Fruit fly (Drosophila melanogaster): ENCODE measurements around the gene cyc.

The cyc gene

DNA sequence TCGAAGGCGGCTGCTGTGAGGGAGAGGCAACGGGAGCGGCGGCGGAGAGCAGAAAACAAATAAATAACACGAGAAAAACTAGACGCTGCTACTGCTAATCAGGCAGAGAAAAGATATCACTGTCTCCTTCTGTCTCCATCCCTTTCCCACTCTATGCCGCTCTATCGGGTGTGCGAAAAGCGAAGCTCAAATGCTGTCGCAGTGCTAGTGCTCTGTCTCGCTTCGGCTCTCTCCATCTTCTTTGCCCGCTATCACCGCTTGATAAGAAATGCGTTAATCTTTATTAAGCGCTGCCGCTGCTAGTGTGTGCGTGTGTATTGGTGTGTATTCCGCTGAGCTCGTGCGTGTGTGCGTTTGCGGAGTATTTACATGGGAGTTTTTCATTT, 24.1 kb downstream of the cyc start (continued):
- TF ChIP-seq CG32772 (GFP tag; IDR thresholded peaks at IDR 0.05) (no peak), CG15601 (tag; optimal IDR thresholded peaks at IDR 0.05) (no peak), Hr51 (GFP tag; optimal IDR thresholded peaks at IDR 0.05) (no peak), Dll (GFP tag; IDR thresholded peaks at IDR 0.05; ENCODE audit: partially characterized antibody) (peak; percentile 50; the same call in 2 of the 4 replicates), HLH4C (GFP tag; IDR thresholded peaks at IDR 0.05; ENCODE audit: partially characterized antibody) (no peak), CG14965 (GFP tag; optimal IDR thresholded peaks at IDR 0.05; ENCODE audit: borderline replicate concordance) (no peak), run (tag; optimal IDR thresholded peaks at IDR 0.05) (no peak), CG6689 (GFP tag; IDR thresholded peaks at IDR 0.05) (0 out of 2 replicates have a peak, but pooled peaks have one; percentile 4), ab (GFP tag; optimal IDR thresholded peaks at IDR 0.05) (no peak), CG7963 (GFP tag; IDR thresholded peaks at IDR 0.05; ENCODE audit: partially characterized antibody) (no peak), peb (GFP tag; IDR thresholded peaks at IDR 0.05) (peak; percentile 30; the same call in 1 of the 2 replicates), CG8281 (tag; optimal IDR thresholded peaks at IDR 0.05) (no peak), nau (GFP tag; optimal IDR thresholded peaks at IDR 0.05) (peak; percentile 18), CG14667 (GFP tag; IDR thresholded peaks at IDR 0.05) (no peak), Sox100B (GFP tag; optimal IDR thresholded peaks at IDR 0.05) (no peak), CG7987 (GFP tag; optimal IDR thresholded peaks at IDR 0.05) (peak; percentile 17), MESR4 (GFP tag; optimal IDR thresholded peaks at IDR 0.05) (no peak), CG3995 (GFP tag; optimal IDR thresholded peaks at IDR 0.05) (no peak), Sox102F (GFP tag; optimal IDR thresholded peaks at IDR 0.05) (no peak), zen (tag; optimal IDR thresholded peaks at IDR 0.05) (peak; percentile 26), gce (GFP tag; IDR thresholded peaks at IDR 0.05) (no peak), CG14860 (GFP tag; IDR thresholded peaks at IDR 0.05; ENCODE audit: partially characterized antibody) (no peak), Asciz (GFP tag; optimal IDR thresholded peaks at IDR 0.05) (no peak), CG30403 (GFP tag; optimal IDR thresholded peaks at IDR 0.05) (no peak), CG11456 (GFP tag; IDR thresholded peaks at IDR 0.05) (no peak), Dek (tag; optimal IDR thresholded peaks at IDR 0.05) (no peak), nmo (GFP tag; optimal IDR thresholded peaks at IDR 0.05) (no peak), Jarid2 (GFP tag; optimal IDR thresholded peaks at IDR 0.05) (no peak), cato (GFP tag; optimal IDR thresholded peaks at IDR 0.05; ENCODE audit: borderline replicate concordance) (no peak), croc (GFP tag; conservative IDR thresholded peaks at IDR 0.05) (no peak), Six4 (GFP tag; optimal IDR thresholded peaks at IDR 0.05) (no peak), CG18619 (GFP tag; optimal IDR thresholded peaks at IDR 0.05) (no peak), D19A (tag; optimal IDR thresholded peaks at IDR 0.05) (no peak), PHDP (tag; optimal IDR thresholded peaks at IDR 0.05) (no peak), NFAT (GFP tag; IDR thresholded peaks at IDR 0.05) (no peak), CG5180 (GFP tag; optimal IDR thresholded peaks at IDR 0.05) (peak; percentile 32), her (GFP tag; optimal IDR thresholded peaks at IDR 0.05) (peak; percentile 2), z (GFP tag; IDR thresholded peaks at IDR 0.05) (no peak), CG1024 (GFP tag; IDR thresholded peaks at IDR 0.05) (no peak), bab2 (GFP tag; optimal IDR thresholded peaks at IDR 0.05) (no peak), CG10565 (GFP tag; optimal IDR thresholded peaks at IDR 0.05) (no peak), cg (GFP tag; optimal IDR thresholded peaks at IDR 0.05) (peak; percentile 92), Pdp1 (GFP tag; optimal IDR thresholded peaks at IDR 0.05) (no peak), mirr (GFP tag; optimal IDR thresholded peaks at IDR 0.05) (peak; percentile 70), CG2129 (GFP tag; IDR thresholded peaks at IDR 0.05; ENCODE audit: partially characterized antibody) (no peak), CG3726 (GFP tag; IDR thresholded peaks at IDR 0.05) (no peak), ro (GFP tag; IDR thresholded peaks at IDR 0.05) (no peak), CG8359 (GFP tag; optimal IDR thresholded peaks at IDR 0.05; ENCODE audit: borderline replicate concordance) (no peak), Bdp1 (GFP tag; optimal IDR thresholded peaks at IDR 0.05) (no peak)
